Worm (Caenorhabditis elegans) whole organism, L3 larva: ENCODE data around the gene cka-1.

Experiments used
- R02D3.7 ChIP-seq: fragments of 150-350 bp; optimal IDR thresholded peaks from 2 replicates; lab custom pipeline; 2014; ENCODE audit warnings: missing biosample characterization, missing genetic modification characterization
- aly-2 ChIP-seq: fragments of 150-350 bp; optimal IDR thresholded peaks from 2 replicates; lab custom pipeline; 2014; ENCODE audit warnings: missing biosample characterization, missing genetic modification characterization
- ama-1 ChIP-seq: fragments of 150-350 bp; optimal IDR thresholded peaks from 2 replicates; lab custom pipeline; 2018
- ceh-28 ChIP-seq: fragments of 150-350 bp; optimal IDR thresholded peaks from 2 replicates; lab custom pipeline; 2014; ENCODE audit warnings: missing biosample characterization, missing genetic modification reagents, missing genetic modification characterization
- ceh-82 ChIP-seq: fragments of 150-350 bp; optimal IDR thresholded peaks from 2 replicates; lab custom pipeline; 2014; ENCODE audit warnings: missing biosample characterization, missing genetic modification characterization
- ceh-9 ChIP-seq: sonication (generic microtip); optimal IDR thresholded peaks from 2 replicates; lab custom pipeline; 2018; ENCODE audit warnings: missing biosample characterization, missing genetic modification characterization
- egl-27 ChIP-seq: sonication (generic microtip); optimal IDR thresholded peaks from 4 replicates; lab custom pipeline; 2017; ENCODE audit warnings: missing biosample characterization, missing genetic modification reagents, missing genetic modification characterization
- egl-5 ChIP-seq: fragments of 150-350 bp; optimal IDR thresholded peaks from 2 replicates; lab custom pipeline; 2017; ENCODE audit warnings: missing biosample characterization, missing genetic modification reagents, missing genetic modification characterization, inconsistent platforms
- elt-2 ChIP-seq: sonication (generic microtip); optimal IDR thresholded peaks from 2 replicates; lab custom pipeline; 2016; ENCODE audit warnings: missing genetic modification reagents, mild to moderate bottlenecking, missing genetic modification characterization, missing compliant biosample characterization
- elt-3 ChIP-seq, 3 experiments: fragments of 150-350 bp in 1 of 3; sonication (generic microtip) in 2 of 3; optimal IDR thresholded peaks; 2 replicates in 2 of 3; 4 replicates in 1 of 3; lab custom pipeline; 2014 to 2017; ENCODE audit warnings: missing biosample characterization in 3 of 3, missing genetic modification characterization in 3 of 3
- eor-1 ChIP-seq, 2 experiments: fragments of 150-350 bp; optimal IDR thresholded peaks; 2 replicates each; lab custom pipeline; 2014 to 2018; ENCODE audit warnings: missing biosample characterization in 2 of 2, missing genetic modification characterization in 2 of 2
- fkh-10 ChIP-seq: sonication (generic microtip); optimal IDR thresholded peaks from 2 replicates; lab custom pipeline; 2017; ENCODE audit warnings: missing biosample characterization, missing genetic modification reagents, missing genetic modification characterization
- fkh-2 ChIP-seq: fragments of 150-350 bp; optimal IDR thresholded peaks from 2 replicates; lab custom pipeline; 2014; ENCODE audit warnings: missing biosample characterization, missing genetic modification reagents, missing genetic modification characterization
- fos-1 ChIP-seq: fragments of 150-350 bp; optimal IDR thresholded peaks from 2 replicates; lab custom pipeline; 2014; ENCODE audit warnings: missing biosample characterization, missing genetic modification characterization
- hmg-11 ChIP-seq: sonication (generic microtip); optimal IDR thresholded peaks from 2 replicates; lab custom pipeline; 2016; ENCODE audit warnings: missing genetic modification characterization, missing compliant biosample characterization
- jun-1 ChIP-seq: fragments of 150-350 bp; optimal IDR thresholded peaks from 2 replicates; lab custom pipeline; 2014; ENCODE audit warnings: missing biosample characterization, missing genetic modification reagents, missing genetic modification characterization
- lin-15B ChIP-seq: fragments of 150-350 bp; optimal IDR thresholded peaks from 2 replicates; lab custom pipeline; 2014; ENCODE audit warnings: missing biosample characterization, missing genetic modification characterization
- lin-39 ChIP-seq: fragments of 150-350 bp; optimal IDR thresholded peaks from 2 replicates; lab custom pipeline; 2018; ENCODE audit warnings: missing biosample characterization, missing genetic modification reagents, missing genetic modification characterization
- lsy-12 ChIP-seq: sonication (generic microtip); optimal IDR thresholded peaks from 2 replicates; lab custom pipeline; 2016; ENCODE audit warnings: mild to moderate bottlenecking, missing genetic modification characterization, missing compliant biosample characterization
- mdl-1 ChIP-seq: fragments of 150-350 bp; optimal IDR thresholded peaks from 2 replicates; lab custom pipeline; 2014; ENCODE audit warnings: missing biosample characterization, missing genetic modification characterization
- mml-1 ChIP-seq: fragments of 150-350 bp; sonication (generic microtip); optimal IDR thresholded peaks from 3 replicates; lab custom pipeline; 2014; ENCODE audit warnings: missing biosample characterization, missing genetic modification characterization
- nfya-1 ChIP-seq: sonication (generic microtip); optimal IDR thresholded peaks from 2 replicates; lab custom pipeline; 2017; ENCODE audit warnings: missing genetic modification characterization, mild to moderate bottlenecking, missing compliant biosample characterization, antibody characterized with exemption, moderate library complexity; ENCODE audit not compliant: insufficient read depth
- nhr-11 ChIP-seq: fragments of 150-350 bp; optimal IDR thresholded peaks from 2 replicates; lab custom pipeline; 2014; ENCODE audit warnings: missing biosample characterization, missing genetic modification characterization
- nhr-12 ChIP-seq: fragments of 150-350 bp; optimal IDR thresholded peaks from 2 replicates; lab custom pipeline; 2014; ENCODE audit warnings: missing biosample characterization, missing genetic modification characterization
- nhr-23 ChIP-seq: fragments of 150-350 bp; optimal IDR thresholded peaks from 2 replicates; lab custom pipeline; 2014; ENCODE audit warnings: missing biosample characterization, missing genetic modification reagents, missing genetic modification characterization
- nhr-25 ChIP-seq: sonication (generic microtip); optimal IDR thresholded peaks from 2 replicates; lab custom pipeline; 2017; ENCODE audit warnings: missing biosample characterization, missing genetic modification characterization
- nhr-43 ChIP-seq: sonication (generic microtip); optimal IDR thresholded peaks from 2 replicates; lab custom pipeline; 2016; ENCODE audit warnings: mild to moderate bottlenecking, missing genetic modification characterization, missing compliant biosample characterization; ENCODE audit not compliant: poor library complexity, severe bottlenecking
- nhr-76 ChIP-seq: fragments of 150-350 bp; sonication (generic microtip); optimal IDR thresholded peaks from 5 replicates; lab custom pipeline; 2014; ENCODE audit warnings: missing biosample characterization, missing genetic modification characterization
- nhr-77 ChIP-seq: fragments of 150-350 bp; optimal IDR thresholded peaks from 2 replicates; lab custom pipeline; 2014; ENCODE audit warnings: missing biosample characterization, missing genetic modification characterization
- pha-4 ChIP-seq: fragments of 150-350 bp; optimal IDR thresholded peaks from 2 replicates; lab custom pipeline; 2014; ENCODE audit warnings: missing biosample characterization, missing genetic modification reagents, missing genetic modification characterization
- pqm-1 ChIP-seq: fragments of 150-350 bp; optimal IDR thresholded peaks from 2 replicates; lab custom pipeline; 2017; ENCODE audit warnings: missing biosample characterization, missing genetic modification characterization, inconsistent platforms
- sea-2 ChIP-seq: fragments of 150-350 bp; sonication (generic microtip); optimal IDR thresholded peaks from 4 replicates; lab custom pipeline; 2014; ENCODE audit warnings: missing biosample characterization, missing genetic modification reagents, missing genetic modification characterization
- skn-1 ChIP-seq: fragments of 150-350 bp; optimal IDR thresholded peaks from 2 replicates; lab custom pipeline; 2014; ENCODE audit warnings: missing biosample characterization, missing genetic modification characterization
- snpc-4 ChIP-seq: fragments of 150-350 bp; optimal IDR thresholded peaks from 2 replicates; lab custom pipeline; 2014; ENCODE audit warnings: missing biosample characterization, missing genetic modification characterization
- tbx-2 ChIP-seq: sonication (generic microtip); optimal IDR thresholded peaks from 2 replicates; lab custom pipeline; 2016; ENCODE audit warnings: mild to moderate bottlenecking, missing genetic modification characterization, missing compliant biosample characterization
- unc-39 ChIP-seq: sonication (generic microtip); optimal IDR thresholded peaks from 4 replicates; lab custom pipeline; 2017; ENCODE audit warnings: missing biosample characterization, missing genetic modification characterization
- unc-62 ChIP-seq: fragments of 150-350 bp; sonication (generic microtip); optimal IDR thresholded peaks from 4 replicates; lab custom pipeline; 2014; ENCODE audit warnings: missing biosample characterization, missing genetic modification reagents, missing genetic modification characterization
- zag-1 ChIP-seq: fragments of 150-350 bp; optimal IDR thresholded peaks from 2 replicates; lab custom pipeline; 2014; ENCODE audit warnings: missing biosample characterization, missing genetic modification characterization
- ztf-11 ChIP-seq: fragments of 150-350 bp; optimal IDR thresholded peaks from 2 replicates; lab custom pipeline; 2014; ENCODE audit warnings: missing biosample characterization, missing genetic modification characterization

cka-1 gene

DNA sequence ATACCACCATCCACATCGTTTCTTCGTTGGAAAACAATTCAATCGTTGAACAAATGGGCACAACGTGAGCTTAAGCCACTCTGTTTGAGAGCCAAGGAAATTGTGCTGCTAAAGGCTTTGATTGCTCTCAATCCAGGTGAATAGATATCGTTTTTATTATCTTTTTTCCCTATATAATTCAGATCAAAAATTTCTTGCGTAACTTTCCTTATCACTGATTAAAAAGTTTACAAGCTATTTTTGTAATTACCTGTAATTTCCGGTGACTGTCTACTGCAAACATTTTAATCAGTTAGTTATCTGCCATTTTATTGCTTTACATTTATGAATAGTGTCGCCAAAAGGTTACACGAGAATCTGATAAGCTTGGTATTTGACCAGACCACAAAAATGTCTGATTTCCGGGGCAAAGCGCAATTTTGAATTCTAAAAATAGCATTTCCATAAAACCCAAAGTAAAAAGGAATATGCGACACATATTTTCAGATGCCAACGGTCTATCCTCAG is 25.3 kb upstream of the cka-1 start:
- no peak for TF ChIP-seq egl-27
- no peak for TF ChIP-seq mdl-1 (tag; lab: Kevin White, UChicago)
- no peak for TF ChIP-seq mml-1 (tag; lab: Kevin White, UChicago)
- no peak for TF ChIP-seq egl-5 (tag; lab: Kevin White, UChicago)
- TF ChIP-seq nhr-12: no peak
- TF ChIP-seq ztf-11 (tag; lab: Kevin White, UChicago): no peak
- TF ChIP-seq skn-1 (tag; lab: Kevin White, UChicago): no peak
- TF ChIP-seq ama-1 (lab: Kevin White, UChicago): no peak
- TF ChIP-seq lin-15B (tag; lab: Kevin White, UChicago): no peak
- TF ChIP-seq nhr-76 (tag; lab: Kevin White, UChicago): no peak
- TF ChIP-seq nfya-1 (tag; lab: Kevin White, UChicago): no peak
- peak; percentile 5 for TF ChIP-seq jun-1 (tag; lab: Kevin White, UChicago)
- peak; percentile 65 for TF ChIP-seq elt-2
- TF ChIP-seq aly-2 (tag; lab: Kevin White, UChicago): no peak
- TF ChIP-seq nhr-11 (tag; lab: Kevin White, UChicago): no peak
- TF ChIP-seq sea-2 (GFP tag; lab: Kevin White, UChicago): no peak
- no peak for TF ChIP-seq unc-62 (GFP tag; lab: Kevin White, UChicago)
- TF ChIP-seq nhr-77 (tag; lab: Kevin White, UChicago): no peak
- TF ChIP-seq lsy-12: no peak
- TF ChIP-seq pqm-1: peak; percentile 91

DNA sequence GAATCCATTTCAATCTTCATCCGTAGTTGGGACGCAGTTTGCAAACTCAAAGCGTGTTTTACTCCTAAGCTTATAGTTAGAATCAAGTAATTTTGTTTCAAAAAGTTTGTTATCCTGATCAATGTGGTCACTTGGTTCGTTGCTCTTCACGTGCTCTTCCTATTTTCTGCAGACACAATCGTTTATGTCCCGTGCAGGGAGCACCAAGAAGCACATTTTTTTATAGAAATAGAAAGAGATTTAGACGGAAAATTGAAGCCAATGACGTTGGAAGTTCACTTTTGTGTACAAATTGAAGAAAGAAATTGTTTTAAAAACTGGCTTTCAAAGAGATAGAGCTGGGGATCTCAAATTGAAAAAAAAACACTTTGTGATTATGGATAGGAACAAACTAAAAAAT is 24.3 kb upstream of the cka-1 start:
- peak; percentile 22 for TF ChIP-seq pha-4 (tag; lab: Kevin White, UChicago)
- peak; percentile 20 for TF ChIP-seq nfya-1 (tag; lab: Kevin White, UChicago)
- no peak for TF ChIP-seq hmg-11 (tag; lab: Kevin White, UChicago)
- no peak for TF ChIP-seq eor-1 (tag; optimal IDR thresholded peaks at IDR 0.05; lab: Kevin White, UChicago)
- TF ChIP-seq lsy-12: no peak
- TF ChIP-seq, all 47 proteins: peak for 2

DNA sequence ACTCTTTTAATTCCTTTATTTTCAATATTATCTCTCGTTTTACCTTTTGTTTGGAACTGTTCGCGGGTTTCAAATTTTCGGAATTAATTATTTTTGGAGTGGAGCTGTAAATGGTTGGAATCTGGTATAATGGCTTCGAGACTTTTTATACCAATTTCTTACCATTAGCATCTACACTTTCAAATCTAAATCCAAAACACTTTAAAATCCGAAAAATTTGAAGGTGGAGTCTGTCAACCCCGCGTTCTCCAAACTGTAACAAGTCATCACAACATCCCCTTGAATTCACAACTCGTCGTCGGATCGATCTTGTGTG is 20.0 kb upstream of the cka-1 start, which contains the start of gene nhr-97:
nhr-97 (plus strand) TSS at position 217 of the 316 bp plus-strand sequence.
- TF ChIP-seq nfya-1 (tag; lab: Kevin White, UChicago): no peak
- no peak for TF ChIP-seq elt-3 (tag; optimal IDR thresholded peaks at IDR 0.05; lab: Kevin White, UChicago)
- TF ChIP-seq mdl-1 (tag; lab: Kevin White, UChicago): no peak
- no peak for TF ChIP-seq R02D3.7 (tag; lab: Kevin White, UChicago)
- TF ChIP-seq skn-1 (tag; lab: Kevin White, UChicago): no peak
- no peak for TF ChIP-seq pqm-1
- no peak for TF ChIP-seq pha-4 (tag; lab: Kevin White, UChicago)
- TF ChIP-seq snpc-4 (tag; lab: Kevin White, UChicago): no peak
- TF ChIP-seq ceh-82 (tag; lab: Kevin White, UChicago): no peak
- no peak for TF ChIP-seq eor-1 (tag; optimal IDR thresholded peaks at IDR 0.05; lab: Kevin White, UChicago)
- no peak for TF ChIP-seq tbx-2 (tag; lab: Kevin White, UChicago)
- TF ChIP-seq elt-2: no peak
- TF ChIP-seq nhr-12: no peak
- TF ChIP-seq egl-5 (tag; lab: Kevin White, UChicago): no peak
- no peak for TF ChIP-seq ama-1 (lab: Kevin White, UChicago)
- no peak for TF ChIP-seq egl-27
- no peak for TF ChIP-seq nhr-25 (tag; lab: Kevin White, UChicago)
- no peak for TF ChIP-seq fkh-2 (tag; lab: Kevin White, UChicago)

DNA sequence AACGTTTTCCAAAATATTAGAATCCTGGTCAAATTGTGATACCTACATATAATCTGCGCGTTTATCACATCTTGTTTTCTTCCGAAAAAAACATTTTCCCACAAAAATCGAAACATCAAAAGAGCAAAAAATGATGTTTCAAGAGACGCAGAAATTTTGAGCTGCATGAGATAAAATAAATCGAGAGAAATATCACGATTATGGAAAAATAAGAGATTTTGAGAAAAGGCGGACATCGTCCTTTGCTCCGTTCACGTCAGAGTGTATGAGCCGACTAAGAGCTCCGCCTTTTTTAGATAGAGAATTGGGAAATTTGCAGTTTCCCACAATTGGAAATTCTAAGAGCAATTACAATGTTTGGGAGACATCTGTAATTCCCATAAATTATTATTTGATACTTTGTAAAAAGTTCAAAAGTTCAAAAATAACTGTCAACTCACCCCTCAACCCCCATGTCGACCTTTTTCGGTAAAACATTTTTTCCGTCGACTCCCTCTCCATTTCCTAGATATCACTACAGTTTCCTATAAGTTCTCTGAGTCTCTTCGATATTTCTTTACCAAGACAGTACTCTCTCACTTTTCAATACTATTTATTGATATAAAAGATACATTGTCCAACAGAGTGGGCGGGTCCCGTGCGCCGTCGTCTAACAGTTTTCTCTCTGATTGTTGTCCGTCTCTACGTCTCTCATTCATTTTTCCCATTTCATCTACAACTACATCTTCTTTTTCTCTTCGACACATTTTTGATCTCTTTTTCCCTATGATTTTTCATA is 19.4 kb upstream of the cka-1 start:
- TF ChIP-seq elt-3 (tag; optimal IDR thresholded peaks at IDR 0.05; lab: Kevin White, UChicago) (no peak), nhr-23 (peak; percentile 82), nhr-12 (no peak), nhr-76 (tag; lab: Kevin White, UChicago) (no peak), pha-4 (tag; lab: Kevin White, UChicago) (peak; percentile 71), pqm-1 (peak; percentile 25), ceh-9 (tag; lab: Kevin White, UChicago) (no peak), snpc-4 (tag; lab: Kevin White, UChicago) (no peak), ceh-82 (tag; lab: Kevin White, UChicago) (no peak), zag-1 (tag; lab: Kevin White, UChicago) (no peak), aly-2 (tag; lab: Kevin White, UChicago) (no peak), nhr-11 (tag; lab: Kevin White, UChicago) (no peak), elt-2 (peak; percentile 65), eor-1 (tag; optimal IDR thresholded peaks at IDR 0.05; lab: Kevin White, UChicago) (no peak), lsy-12 (no peak), jun-1 (tag; lab: Kevin White, UChicago) (peak; percentile 44), nfya-1 (tag; lab: Kevin White, UChicago) (peak; percentile 2), nhr-25 (tag; lab: Kevin White, UChicago) (peak; percentile 49), lin-15B (tag; lab: Kevin White, UChicago) (peak; percentile 0), R02D3.7 (tag; lab: Kevin White, UChicago) (no peak), unc-39 (tag; lab: Kevin White, UChicago) (no peak), fos-1 (tag; lab: Kevin White, UChicago) (no peak), fkh-10 (no peak), skn-1 (tag; lab: Kevin White, UChicago) (no peak), nhr-77 (tag; lab: Kevin White, UChicago) (no peak), nhr-43 (tag; lab: Kevin White, UChicago) (peak; percentile 43), lin-39 (tag; lab: Kevin White, UChicago) (no peak), ceh-28 (tag; lab: Kevin White, UChicago) (peak; percentile 31)
